Worm (Caenorhabditis elegans) whole organism, L1 larva: Measurements from ENCODE around the gene cyn-2.

Experiments
- Y116A8C.19 ChIP-seq: sonication (generic microtip); optimal IDR thresholded peaks from 2 replicates; lab custom pipeline; 2016; ENCODE audit warnings: missing compliant biosample characterization, missing genetic modification characterization, borderline replicate concordance
- aha-1 ChIP-seq: fragments of 150-350 bp; optimal IDR thresholded peaks from 2 replicates; lab custom pipeline; 2014; ENCODE audit warnings: missing biosample characterization, missing genetic modification characterization
- alr-1 ChIP-seq: fragments of 200-800 bp; sonication (Bioruptor generic); optimal IDR thresholded peaks from 2 replicates; lab custom pipeline; 2018; ENCODE audit warnings: borderline replicate concordance, mild to moderate bottlenecking, missing genetic modification characterization, missing compliant biosample characterization
- aly-2 ChIP-seq: fragments of 150-350 bp; optimal IDR thresholded peaks from 2 replicates; lab custom pipeline; 2014; ENCODE audit warnings: missing biosample characterization, missing genetic modification characterization
- blmp-1 ChIP-seq: fragments of 150-350 bp; optimal IDR thresholded peaks from 2 replicates; lab custom pipeline; 2014; ENCODE audit warnings: missing biosample characterization, missing genetic modification characterization
- ceh-8 ChIP-seq: fragments of 200-800 bp; sonication (Bioruptor generic); optimal IDR thresholded peaks from 2 replicates; lab custom pipeline; 2018; ENCODE audit warnings: mild to moderate bottlenecking, missing genetic modification characterization, moderate library complexity, missing compliant biosample characterization
- ceh-90 ChIP-seq: sonication (generic microtip); optimal IDR thresholded peaks from 2 replicates; lab custom pipeline; 2016; ENCODE audit warnings: missing genetic modification characterization, missing compliant biosample characterization
- egl-13 ChIP-seq: sonication (generic microtip); optimal IDR thresholded peaks from 2 replicates; lab custom pipeline; 2016; ENCODE audit warnings: missing genotype, missing genetic modification reagents, missing genetic modification characterization, missing compliant biosample characterization
- ets-5 ChIP-seq: fragments of 200-800 bp; sonication (Bioruptor generic); IDR thresholded peaks from 2 replicates; pipeline ENCODE4 v1.3.6; 2022; ENCODE audit warnings: missing genetic modification characterization, missing compliant biosample characterization
- fkh-8 ChIP-seq: sonication (generic microtip); optimal IDR thresholded peaks from 2 replicates; lab custom pipeline; 2016; ENCODE audit warnings: mild to moderate bottlenecking, missing genetic modification characterization, missing compliant biosample characterization
- isw-1 ChIP-seq: fragments of 200-800 bp; sonication (Bioruptor generic); IDR thresholded peaks from 2 replicates; pipeline ENCODE4 v1.3.6; 2022; ENCODE audit warnings: missing genetic modification characterization, missing compliant biosample characterization
- lin-13 ChIP-seq: fragments of 150-350 bp; optimal IDR thresholded peaks from 2 replicates; lab custom pipeline; 2014; ENCODE audit warnings: missing biosample characterization, missing genetic modification reagents, missing genetic modification characterization
- lin-15B ChIP-seq: fragments of 150-350 bp; sonication (generic microtip); optimal IDR thresholded peaks from 3 replicates; lab custom pipeline; 2014; ENCODE audit warnings: missing biosample characterization, missing genetic modification characterization
- lin-35 ChIP-seq, 2 experiments: fragments of 150-350 bp; optimal IDR thresholded peaks; 2 replicates each; lab custom pipeline; 2014; ENCODE audit warnings: missing biosample characterization in 2 of 2, missing genetic modification characterization in 2 of 2, missing genetic modification reagents in 2 of 2
- mab-9 ChIP-seq: fragments of 200-800 bp; sonication (Bioruptor generic); IDR thresholded peaks from 2 replicates; pipeline ENCODE4 v1.3.6; 2022; ENCODE audit warnings: missing genetic modification reagents, missing genetic modification characterization, missing compliant biosample characterization
- mep-1 ChIP-seq: fragments of 150-350 bp; optimal IDR thresholded peaks from 2 replicates; lab custom pipeline; 2014; ENCODE audit warnings: missing biosample characterization, missing genetic modification characterization
- nhr-47 ChIP-seq: sonication (generic microtip); optimal IDR thresholded peaks from 2 replicates; lab custom pipeline; 2016; ENCODE audit warnings: mild to moderate bottlenecking, missing genetic modification characterization, moderate library complexity, missing compliant biosample characterization
- nhr-76 ChIP-seq: sonication (generic microtip); optimal IDR thresholded peaks from 2 replicates; lab custom pipeline; 2017; ENCODE audit warnings: missing biosample characterization, missing genetic modification characterization
- nhr-84 ChIP-seq: sonication (generic microtip); optimal IDR thresholded peaks from 2 replicates; lab custom pipeline; 2017; ENCODE audit warnings: missing biosample characterization, missing genetic modification characterization
- nhr-90 ChIP-seq: sonication (generic microtip); optimal IDR thresholded peaks from 2 replicates; lab custom pipeline; 2016; ENCODE audit warnings: mild to moderate bottlenecking, missing genetic modification characterization, missing compliant biosample characterization; ENCODE audit not compliant: poor library complexity
- tbx-2 ChIP-seq: sonication (generic microtip); optimal IDR thresholded peaks from 2 replicates; lab custom pipeline; 2016; ENCODE audit warnings: missing genetic modification characterization, missing compliant biosample characterization
- vab-15 ChIP-seq: sonication (generic microtip); optimal IDR thresholded peaks from 2 replicates; lab custom pipeline; 2017; ENCODE audit warnings: missing genotype, mild to moderate bottlenecking, missing genetic modification characterization, missing compliant biosample characterization

cyn-2 gene

ce11 chrIII:13735008-13735407, 42.5 kb downstream of the cyn-2 start, which contains the start of gene W06F12.3:
Gene W06F12.3, plus strand, starts transcription at chrIII:13735030.
- TF ChIP-seq blmp-1 (tag; lab: Kevin White, UChicago) (no peak), vab-15 (tag; lab: Kevin White, UChicago) (no peak), mab-9 (no peak), lin-35 (GFP tag; optimal IDR thresholded peaks at IDR 0.05; lab: Kevin White, UChicago) (no peak), nhr-84 (tag; lab: Kevin White, UChicago) (no peak), alr-1 (no peak), egl-13 (tag; lab: Kevin White, UChicago) (no peak), aha-1 (tag; lab: Kevin White, UChicago) (no peak), ets-5 (GFP tag; lab: Robert Waterston, UW) (no peak), lin-13 (GFP tag; lab: Kevin White, UChicago) (no peak), isw-1 (no peak)

ce11 chrIII:13741410-13741809, 48.9 kb downstream of the cyn-2 start:
- TF ChIP-seq aly-2 (tag; lab: Kevin White, UChicago), result no peak
- no peak for TF ChIP-seq fkh-8
- no peak for TF ChIP-seq mep-1 (tag; lab: Kevin White, UChicago)
- no peak for TF ChIP-seq nhr-76 (tag; lab: Kevin White, UChicago)
- no peak for TF ChIP-seq tbx-2
- no peak for TF ChIP-seq ceh-90 (tag; lab: Kevin White, UChicago)
- no peak for TF ChIP-seq nhr-90 (tag; lab: Kevin White, UChicago)

ce11 chrIII:13742028-13742427, 49.6 kb downstream of the cyn-2 start:
- TF ChIP-seq aha-1 (tag; lab: Kevin White, UChicago), result no peak
- no peak for TF ChIP-seq isw-1
- no peak for TF ChIP-seq nhr-47 (tag; lab: Kevin White, UChicago)
- no peak for TF ChIP-seq ceh-8 (GFP tag; lab: Kevin White, UChicago)
- TF ChIP-seq lin-15B (tag; lab: Kevin White, UChicago), result no peak
- TF ChIP-seq ceh-90 (tag; lab: Kevin White, UChicago), result no peak
- no peak for TF ChIP-seq Y116A8C.19 (tag; lab: Kevin White, UChicago)
